Fruit fly (Drosophila melanogaster) whole organism, prepupa: ENCODE results near the gene CG31321.
A peak's percentile ranks its signal among the peaks of the same experiment; 100 is the strongest.

ENCODE experiments used
- CG10631 ChIP-seq: fragments of 200-800 bp; sonication (Bioruptor generic); optimal IDR thresholded peaks from 2 replicates; lab custom pipeline; 2016; ENCODE audit warnings: missing biosample characterization, missing genetic modification characterization
- CG10669 ChIP-seq: fragments of 200-800 bp; sonication (Bioruptor generic); optimal IDR thresholded peaks from 3 replicates; lab custom pipeline; 2018; ENCODE audit warnings: missing biosample characterization, mild to moderate bottlenecking, missing genetic modification characterization, moderate library complexity
- CG11902 ChIP-seq: fragments of 200-800 bp; sonication (Bioruptor generic); optimal IDR thresholded peaks from 3 replicates; lab custom pipeline; 2016; ENCODE audit warnings: missing biosample characterization, missing genetic modification characterization
- CG15336 ChIP-seq: fragments of 200-800 bp; sonication (Bioruptor generic); IDR thresholded peaks from 2 replicates; pipeline ENCODE4 v1.3.6; 2022; ENCODE audit warnings: missing biosample characterization, missing genetic modification characterization
- CG1621 ChIP-seq: fragments of 200-800 bp; sonication (Bioruptor generic); optimal IDR thresholded peaks from 3 replicates; lab custom pipeline; 2018; ENCODE audit warnings: missing biosample characterization, mild to moderate bottlenecking, missing genetic modification characterization
- CG16779 ChIP-seq: fragments of 200-800 bp; sonication (Bioruptor generic); optimal IDR thresholded peaks from 3 replicates; lab custom pipeline; 2017; ENCODE audit warnings: missing biosample characterization, mild to moderate bottlenecking, missing genetic modification characterization
- CG32006 ChIP-seq: fragments of 200-800 bp; sonication (Bioruptor generic); optimal IDR thresholded peaks from 3 replicates; lab custom pipeline; 2017; ENCODE audit warnings: missing biosample characterization, mild to moderate bottlenecking, missing genetic modification characterization
- CG34406 ChIP-seq: fragments of 200-800 bp; sonication (Bioruptor generic); optimal IDR thresholded peaks from 3 replicates; lab custom pipeline; 2016; ENCODE audit warnings: missing biosample characterization, missing genetic modification characterization
- CG4318 ChIP-seq: fragments of 200-800 bp; sonication (Bioruptor generic); optimal IDR thresholded peaks from 3 replicates; lab custom pipeline; 2017; ENCODE audit warnings: missing biosample characterization, mild to moderate bottlenecking, missing genetic modification characterization
- CG6163 ChIP-seq: fragments of 200-800 bp; sonication (Bioruptor generic); IDR thresholded peaks from 3 replicates; pipeline ENCODE4 v1.3.6; 2022; ENCODE audit warnings: missing biosample characterization, missing genetic modification characterization
- CG6792 ChIP-seq: fragments of 200-800 bp; sonication (Bioruptor generic); optimal IDR thresholded peaks from 3 replicates; lab custom pipeline; 2016; ENCODE audit warnings: missing biosample characterization, missing genetic modification characterization
- CG6808 ChIP-seq: fragments of 200-800 bp; sonication (Bioruptor generic); optimal IDR thresholded peaks from 3 replicates; lab custom pipeline; 2017; ENCODE audit warnings: missing biosample characterization, missing genetic modification characterization, mild to moderate bottlenecking, moderate library complexity, missing genetic modification reagents
- CG6854 ChIP-seq: fragments of 200-800 bp; sonication (Bioruptor generic); optimal IDR thresholded peaks from 2 replicates; lab custom pipeline; 2017; ENCODE audit warnings: missing biosample characterization, mild to moderate bottlenecking, missing genetic modification characterization
- CG7368 ChIP-seq: fragments of 200-800 bp; sonication (Bioruptor generic); optimal IDR thresholded peaks from 3 replicates; lab custom pipeline; 2016; ENCODE audit warnings: missing biosample characterization, missing genetic modification characterization
- CG8319 ChIP-seq: fragments of 200-800 bp; sonication (Bioruptor generic); optimal IDR thresholded peaks from 3 replicates; lab custom pipeline; 2016; ENCODE audit warnings: missing biosample characterization, missing genetic modification characterization
- CG8632 ChIP-seq: fragments of 200-800 bp; sonication (Bioruptor generic); optimal IDR thresholded peaks from 3 replicates; lab custom pipeline; 2016; ENCODE audit warnings: missing biosample characterization, missing genetic modification characterization
- CG9139 ChIP-seq: fragments of 200-800 bp; sonication (Bioruptor generic); optimal IDR thresholded peaks from 3 replicates; lab custom pipeline; 2017; ENCODE audit warnings: missing biosample characterization, mild to moderate bottlenecking, missing genetic modification characterization
- Eip75B ChIP-seq: fragments of 200-800 bp; sonication (Bioruptor generic); optimal IDR thresholded peaks from 3 replicates; lab custom pipeline; 2016; ENCODE audit warnings: missing biosample characterization, missing genetic modification characterization
- Eip78C ChIP-seq: fragments of 200-800 bp; sonication (Bioruptor generic); peaks from one replicate; lab custom pipeline; 2016; ENCODE audit warnings: missing biosample characterization, missing genetic modification characterization
- Eip93F ChIP-seq: fragments of 200-800 bp; sonication (Bioruptor generic); optimal IDR thresholded peaks from 2 replicates; lab custom pipeline; 2016; ENCODE audit warnings: missing biosample characterization, mild to moderate bottlenecking, missing genetic modification characterization
- Ets96B ChIP-seq: fragments of 200-800 bp; optimal IDR thresholded peaks from 2 replicates; lab custom pipeline; 2019; ENCODE audit warnings: missing biosample characterization, mild to moderate bottlenecking, missing genetic modification characterization, moderate library complexity
- Gug ChIP-seq: fragments of 200-800 bp; sonication (Bioruptor generic); IDR thresholded peaks from 2 replicates; pipeline ENCODE4 v1.3.6; 2022; ENCODE audit warnings: missing biosample characterization, missing genetic modification characterization
- Hr39 ChIP-seq: fragments of 200-800 bp; sonication (Bioruptor generic); optimal IDR thresholded peaks from 2 replicates; lab custom pipeline; 2016; ENCODE audit warnings: missing biosample characterization, missing genetic modification characterization
- Hr4 ChIP-seq: fragments of 200-800 bp; sonication (Bioruptor generic); optimal IDR thresholded peaks from 3 replicates; lab custom pipeline; 2016; ENCODE audit warnings: missing biosample characterization, missing genetic modification characterization
- Smox ChIP-seq: fragments of 200-800 bp; sonication (Bioruptor generic); optimal IDR thresholded peaks from 3 replicates; lab custom pipeline; 2016; ENCODE audit warnings: missing biosample characterization, missing genetic modification characterization
- Sox14 ChIP-seq: fragments of 200-800 bp; sonication (Bioruptor generic); optimal IDR thresholded peaks from 3 replicates; lab custom pipeline; 2016; ENCODE audit warnings: missing biosample characterization, missing genetic modification characterization
- Sox15 ChIP-seq: fragments of 200-800 bp; sonication (Bioruptor generic); optimal IDR thresholded peaks from 3 replicates; lab custom pipeline; 2016; ENCODE audit warnings: missing biosample characterization, missing genetic modification characterization
- achi ChIP-seq: fragments of 200-800 bp; sonication (Bioruptor generic); optimal IDR thresholded peaks from 3 replicates; lab custom pipeline; 2016; ENCODE audit warnings: missing biosample characterization, missing genetic modification characterization
- acj6 ChIP-seq: fragments of 200-800 bp; sonication (Bioruptor generic); optimal IDR thresholded peaks from 3 replicates; lab custom pipeline; 2016; ENCODE audit warnings: missing biosample characterization, missing genetic modification characterization
- dsx ChIP-seq: fragments of 200-800 bp; optimal IDR thresholded peaks from 3 replicates; lab custom pipeline; 2019; ENCODE audit warnings: missing biosample characterization, mild to moderate bottlenecking, missing genetic modification characterization, moderate library complexity; ENCODE audit not compliant: poor library complexity, severe bottlenecking
- esn ChIP-seq: fragments of 200-800 bp; sonication (Bioruptor generic); optimal IDR thresholded peaks from 2 replicates; lab custom pipeline; 2016; ENCODE audit warnings: missing biosample characterization, mild to moderate bottlenecking, missing genetic modification characterization, moderate library complexity
- fd59A ChIP-seq: fragments of 200-800 bp; sonication (Bioruptor generic); optimal IDR thresholded peaks from 2 replicates; lab custom pipeline; 2017; ENCODE audit warnings: missing biosample characterization, mild to moderate bottlenecking, missing genetic modification characterization, missing genetic modification reagents
- fd85E ChIP-seq: fragments of 200-800 bp; sonication (Bioruptor generic); optimal IDR thresholded peaks from 3 replicates; lab custom pipeline; 2016; ENCODE audit warnings: missing biosample characterization, missing genetic modification characterization
- fkh ChIP-seq: fragments of 200-800 bp; sonication (Bioruptor generic); optimal IDR thresholded peaks from 3 replicates; lab custom pipeline; 2017; ENCODE audit warnings: missing biosample characterization, mild to moderate bottlenecking, missing genetic modification characterization, moderate library complexity
- pdm3 ChIP-seq: fragments of 200-800 bp; sonication (Bioruptor generic); optimal IDR thresholded peaks from 3 replicates; lab custom pipeline; 2016; ENCODE audit warnings: missing biosample characterization, missing genetic modification characterization
- salr ChIP-seq, 2 experiments: fragments of 200-800 bp; sonication (Bioruptor generic); optimal IDR thresholded peaks; 3 replicates each; lab custom pipeline; 2016 to 2018; ENCODE audit warnings: missing biosample characterization in 2 of 2, missing genetic modification characterization in 2 of 2, mild to moderate bottlenecking in 1 of 2
- spab ChIP-seq: fragments of 200-800 bp; sonication (Bioruptor generic); optimal IDR thresholded peaks from 2 replicates; lab custom pipeline; 2017; ENCODE audit warnings: missing biosample characterization, mild to moderate bottlenecking, missing genetic modification characterization, missing genetic modification reagents
- ss ChIP-seq, 2 experiments: fragments of 200-800 bp; sonication (Bioruptor generic); optimal IDR thresholded peaks; 2 replicates in 1 of 2; 3 replicates in 1 of 2; lab custom pipeline; 2017 to 2018; ENCODE audit warnings: mild to moderate bottlenecking in 2 of 2, missing biosample characterization in 2 of 2, missing genetic modification characterization in 2 of 2, moderate library complexity in 1 of 2
- topi ChIP-seq: fragments of 200-800 bp; sonication (Bioruptor generic); optimal IDR thresholded peaks from 3 replicates; lab custom pipeline; 2016; ENCODE audit warnings: missing biosample characterization, missing genetic modification characterization
- vri ChIP-seq: fragments of 200-800 bp; sonication (Bioruptor generic); optimal IDR thresholded peaks from 3 replicates; lab custom pipeline; 2016; ENCODE audit warnings: missing biosample characterization, mild to moderate bottlenecking, missing genetic modification characterization

CG31321 gene

dm6 chr3R:14298078-14298896 is 11.9 kb upstream of the CG31321 start (continued):
- TF ChIP-seq CG34406 (no peak), pdm3 (GFP tag; lab: Kevin White, UChicago) (no peak), ss (GFP tag; optimal IDR thresholded peaks at IDR 0.05; lab: Kevin White, UChicago) (peak in 1 of 2 experiments; percentile 21), Hr4 (GFP tag; lab: Kevin White, UChicago) (no peak), fd59A (GFP tag; lab: Kevin White, UChicago) (no peak), topi (GFP tag; lab: Kevin White, UChicago) (no peak), CG32006 (GFP tag; lab: Kevin White, UChicago) (no peak), CG7368 (no peak), Ets96B (no peak), CG6792 (GFP tag; lab: Kevin White, UChicago) (no peak), vri (peak; percentile 26), Gug (GFP tag; lab: Robert Waterston, UW) (no peak), Eip75B (no peak)

- peak; percentile 84 for TF ChIP-seq fkh
- TF ChIP-seq vri: no peak
- peak in 1 of 2 experiments; percentile 6 for TF ChIP-seq ss (GFP tag; optimal IDR thresholded peaks at IDR 0.05; lab: Kevin White, UChicago)
- no peak for TF ChIP-seq Smox
- TF ChIP-seq Sox14 (GFP tag; lab: Kevin White, UChicago): no peak
- no peak for TF ChIP-seq Eip75B
- TF ChIP-seq Gug (GFP tag; lab: Robert Waterston, UW): no peak
- TF ChIP-seq CG9139 (GFP tag; lab: Kevin White, UChicago): no peak
These were observed 10.3 kb upstream of the CG31321 start for dm6 chr3R:14299891-14300290.

- TF ChIP-seq CG6808 (GFP tag; lab: Kevin White, UChicago): no peak
- TF ChIP-seq CG11902 (GFP tag; lab: Kevin White, UChicago): no peak
- TF ChIP-seq CG15336 (GFP tag; lab: Robert Waterston, UW): no peak
- no peak for TF ChIP-seq Ets96B
- TF ChIP-seq, all 60 proteins: peak for 0
These were observed 8.0 kb upstream of the CG31321 start, which contains the start of gene IFT54 for dm6 chr3R:14302128-14302527. Gene IFT54 (plus strand): TSS chr3R:14302428.

- TF ChIP-seq Eip78C (GFP tag; lab: Kevin White, UChicago) (peak; percentile 28), dsx (GFP tag; lab: Kevin White, UChicago) (peak; percentile 23), Hr39 (GFP tag; lab: Kevin White, UChicago) (no peak), CG1621 (tag; lab: Kevin White, UChicago) (no peak), esn (peak; percentile 27), CG4318 (GFP tag; lab: Kevin White, UChicago) (no peak), salr (GFP tag; optimal IDR thresholded peaks at IDR 0.05; lab: Kevin White, UChicago) (peak in 1 of 2 experiments; percentile 13), Hr4 (GFP tag; lab: Kevin White, UChicago) (no peak)
These were observed 2.0 kb upstream of the CG31321 start for dm6 chr3R:14307972-14308673.

dm6 chr3R:14308801-14309217 is 1.4 kb upstream of the CG31321 start, which contains the start of gene Polr2I:
Gene Polr2I (plus strand): TSS chr3R:14309089.
- TF ChIP-seq CG8632 (GFP tag; lab: Kevin White, UChicago) (peak; percentile 26), vri (no peak), Sox15 (GFP tag; lab: Kevin White, UChicago) (peak; percentile 37), CG10669 (GFP tag; lab: Kevin White, UChicago) (no peak), Eip93F (GFP tag; lab: Kevin White, UChicago) (no peak), Hr4 (GFP tag; lab: Kevin White, UChicago) (no peak), dsx (GFP tag; lab: Kevin White, UChicago) (no peak), achi (GFP tag; lab: Kevin White, UChicago) (no peak), CG16779 (tag; lab: Kevin White, UChicago) (no peak), CG8319 (GFP tag; lab: Kevin White, UChicago) (no peak), spab (GFP tag; lab: Kevin White, UChicago) (no peak), Gug (GFP tag; lab: Robert Waterston, UW) (0 out of 2 replicates have a peak, but pooled peaks have one; percentile 30), ss (GFP tag; optimal IDR thresholded peaks at IDR 0.05; lab: Kevin White, UChicago) (no peak), acj6 (GFP tag; lab: Kevin White, UChicago) (no peak), CG6163 (GFP tag; lab: Robert Waterston, UW) (no peak), Sox14 (GFP tag; lab: Kevin White, UChicago) (peak; percentile 62), fd85E (GFP tag; lab: Kevin White, UChicago) (no peak), CG34406 (peak; percentile 33), CG10631 (no peak), CG6854 (GFP tag; lab: Kevin White, UChicago) (no peak)
